Worm (Caenorhabditis elegans) whole organism, L4 larva: ENCODE results near the gene K08D8.4.

Experiments
- F10B5.3 ChIP-seq: sonication (generic microtip); optimal IDR thresholded peaks from 2 replicates; lab custom pipeline; 2016; ENCODE audit warnings: mild to moderate bottlenecking, missing genetic modification characterization, missing compliant biosample characterization
- F26F4.8 ChIP-seq: fragments of 200-800 bp; sonication (Bioruptor generic); conservative IDR thresholded peaks from 2 replicates; pipeline ENCODE4 v1.3.6; 2022; ENCODE audit warnings: missing genetic modification characterization, missing compliant biosample characterization
- R02D3.7 ChIP-seq: fragments of 150-350 bp; sonication (generic microtip); optimal IDR thresholded peaks from 3 replicates; lab custom pipeline; 2014; ENCODE audit warnings: missing biosample characterization, missing genetic modification characterization
- ZK337.2 ChIP-seq: fragments of 200-800 bp; sonication (Bioruptor generic); IDR thresholded peaks from 2 replicates; pipeline ENCODE4 v1.3.6; 2022; ENCODE audit warnings: missing genetic modification reagents, missing genetic modification characterization, missing compliant biosample characterization
- ZK546.5 ChIP-seq, 2 experiments: sonication (generic microtip); optimal IDR thresholded peaks; 2 replicates each; lab custom pipeline; 2017; ENCODE audit warnings: missing biosample characterization in 2 of 2, missing genetic modification characterization in 2 of 2
- aha-1 ChIP-seq: fragments of 150-350 bp; peaks from one replicate; lab custom pipeline; 2014; ENCODE audit warnings: missing biosample characterization, missing genetic modification characterization
- attf-4 ChIP-seq: sonication (generic microtip); optimal IDR thresholded peaks from 3 replicates; lab custom pipeline; 2017; ENCODE audit warnings: missing biosample characterization, missing genetic modification characterization
- ceh-32 ChIP-seq: sonication (generic microtip); optimal IDR thresholded peaks from 2 replicates; lab custom pipeline; 2016; ENCODE audit warnings: mild to moderate bottlenecking, missing genetic modification characterization, missing compliant biosample characterization; ENCODE audit not compliant: poor library complexity
- ceh-82 ChIP-seq: sonication (generic microtip); optimal IDR thresholded peaks from 2 replicates; lab custom pipeline; 2017; ENCODE audit warnings: missing biosample characterization, missing genetic modification characterization
- ces-1 ChIP-seq: fragments of 150-350 bp; sonication (generic microtip); optimal IDR thresholded peaks from 4 replicates; lab custom pipeline; 2014; ENCODE audit warnings: missing biosample characterization, missing genetic modification reagents, missing genetic modification characterization
- daf-16 ChIP-seq, 3 experiments: sonication (generic microtip); optimal IDR thresholded peaks; 2 replicates each; lab custom pipeline; 2016 to 2017; ENCODE audit warnings: missing genetic modification characterization in 3 of 3, missing genetic modification reagents in 3 of 3, mild to moderate bottlenecking in 2 of 3, missing compliant biosample characterization in 2 of 3, missing biosample characterization in 1 of 3, moderate library complexity in 1 of 3
- dmd-6 ChIP-seq: fragments of 200-800 bp; sonication (Bioruptor generic); IDR thresholded peaks from 2 replicates; pipeline ENCODE4 v1.3.6; 2022; ENCODE audit warnings: missing genetic modification reagents, missing genetic modification characterization, missing compliant biosample characterization
- dmd-8 ChIP-seq: fragments of 200-800 bp; sonication (Bioruptor generic); IDR thresholded peaks from 2 replicates; pipeline ENCODE4 v1.3.6; 2022; ENCODE audit warnings: missing genetic modification characterization, missing compliant biosample characterization
- dve-1 ChIP-seq: sonication (generic microtip); optimal IDR thresholded peaks from 2 replicates; lab custom pipeline; 2017; ENCODE audit warnings: antibody characterized with exemption, mild to moderate bottlenecking, missing genetic modification characterization, missing compliant biosample characterization; ENCODE audit not compliant: insufficient read depth
- fos-1 ChIP-seq: fragments of 150-350 bp; optimal IDR thresholded peaks from 2 replicates; lab custom pipeline; 2014; ENCODE audit warnings: missing biosample characterization, missing genetic modification characterization
- gei-8 ChIP-seq: fragments of 200-800 bp; sonication (Bioruptor generic); optimal IDR thresholded peaks from 2 replicates; lab custom pipeline; 2018; ENCODE audit warnings: mild to moderate bottlenecking, missing genetic modification characterization, missing compliant biosample characterization
- hlh-11 ChIP-seq: fragments of 200-800 bp; sonication (Bioruptor generic); optimal IDR thresholded peaks from 2 replicates; lab custom pipeline; 2018; ENCODE audit warnings: mild to moderate bottlenecking, missing genetic modification characterization, missing compliant biosample characterization
- jun-1 ChIP-seq: fragments of 150-350 bp; optimal IDR thresholded peaks from 2 replicates; lab custom pipeline; 2014; ENCODE audit warnings: missing biosample characterization, missing genetic modification reagents, missing genetic modification characterization
- lin-1 ChIP-seq: fragments of 200-800 bp; sonication (Bioruptor generic); IDR thresholded peaks from 2 replicates; pipeline ENCODE4 v1.3.6; 2022; ENCODE audit warnings: missing genetic modification reagents, missing genetic modification characterization, missing compliant biosample characterization
- lin-13 ChIP-seq: fragments of 150-350 bp; optimal IDR thresholded peaks from 2 replicates; lab custom pipeline; 2014; ENCODE audit warnings: missing biosample characterization, missing genetic modification reagents, missing genetic modification characterization
- lin-15B ChIP-seq: fragments of 150-350 bp; sonication (generic microtip); optimal IDR thresholded peaks from 3 replicates; lab custom pipeline; 2014; ENCODE audit warnings: missing biosample characterization, missing genetic modification characterization
- madf-5 ChIP-seq, 2 experiments: fragments of 200-800 bp; sonication (Bioruptor generic); IDR thresholded peaks; 2 replicates each; pipeline ENCODE4 v1.3.6; 2022; ENCODE audit warnings: missing compliant biosample characterization in 2 of 2, missing genetic modification characterization in 2 of 2
- mes-2 ChIP-seq: sonication (generic microtip); optimal IDR thresholded peaks from 2 replicates; lab custom pipeline; 2016; ENCODE audit warnings: missing genotype, mild to moderate bottlenecking, missing genetic modification characterization, missing compliant biosample characterization; ENCODE audit not compliant: poor library complexity, severe bottlenecking
- mxl-2 ChIP-seq: fragments of 200-800 bp; sonication (Bioruptor generic); conservative IDR thresholded peaks from 2 replicates; pipeline ENCODE4 v1.3.6; 2022; ENCODE audit warnings: missing genetic modification reagents, missing genetic modification characterization, missing compliant biosample characterization
- nhr-102 ChIP-seq: sonication (generic microtip); optimal IDR thresholded peaks from 2 replicates; lab custom pipeline; 2016; ENCODE audit warnings: mild to moderate bottlenecking, missing genetic modification characterization, moderate library complexity, missing compliant biosample characterization
- nhr-237 ChIP-seq: sonication (generic microtip); optimal IDR thresholded peaks from 2 replicates; lab custom pipeline; 2017; ENCODE audit warnings: missing biosample characterization, missing genetic modification characterization
- nhr-28 ChIP-seq: fragments of 150-350 bp; optimal IDR thresholded peaks from 2 replicates; lab custom pipeline; 2014; ENCODE audit warnings: missing biosample characterization, missing genetic modification characterization
- nhr-41 ChIP-seq: fragments of 200-800 bp; sonication (Bioruptor generic); IDR thresholded peaks from 2 replicates; pipeline ENCODE4 v1.3.6; 2022; ENCODE audit warnings: missing genetic modification reagents, missing genetic modification characterization, missing compliant biosample characterization
- nhr-48 ChIP-seq: sonication (generic microtip); optimal IDR thresholded peaks from 2 replicates; lab custom pipeline; 2016; ENCODE audit warnings: mild to moderate bottlenecking, missing genetic modification characterization, missing compliant biosample characterization
- nhr-77 ChIP-seq: fragments of 150-350 bp; optimal IDR thresholded peaks from 2 replicates; lab custom pipeline; 2014; ENCODE audit warnings: missing biosample characterization, missing genetic modification characterization
- pha-4 ChIP-seq, 2 experiments: fragments of 150-350 bp in 1 of 2; fragments of 200-800 bp in 1 of 2; sonication (Bioruptor generic) in 1 of 2; IDR thresholded peaks in 1 of 2; optimal IDR thresholded peaks in 1 of 2; 2 replicates each; pipeline versions ENCODE4 v1.3.6 to Lab custom; 2014 to 2022; ENCODE audit warnings: missing genetic modification characterization in 2 of 2, missing genetic modification reagents in 2 of 2, missing biosample characterization in 1 of 2, missing compliant biosample characterization in 1 of 2
- pqm-1 ChIP-seq: sonication (generic microtip); optimal IDR thresholded peaks from 2 replicates; lab custom pipeline; 2017; ENCODE audit warnings: missing biosample characterization, missing genetic modification characterization
- rbr-2 ChIP-seq: sonication (generic microtip); optimal IDR thresholded peaks from 2 replicates; lab custom pipeline; 2016; ENCODE audit warnings: missing genotype, missing genetic modification characterization, missing compliant biosample characterization
- set-16 ChIP-seq: fragments of 200-800 bp; sonication (Bioruptor generic); IDR thresholded peaks from 2 replicates; pipeline ENCODE4 v1.3.6; 2022; ENCODE audit warnings: missing genetic modification reagents, missing genetic modification characterization, missing compliant biosample characterization
- tag-97 ChIP-seq: fragments of 200-800 bp; sonication (Bioruptor generic); IDR thresholded peaks from 2 replicates; pipeline ENCODE4 v1.3.6; 2022; ENCODE audit warnings: missing genetic modification characterization, missing compliant biosample characterization
- unc-62 ChIP-seq, 3 experiments: fragments of 150-350 bp in 1 of 3; sonication (generic microtip); optimal IDR thresholded peaks in 2 of 3; peaks in 1 of 3; 1 replicate in 1 of 3; 2 replicates in 2 of 3; lab custom pipeline; 2014 to 2017; ENCODE audit warnings: missing biosample characterization in 3 of 3, missing genetic modification characterization in 3 of 3, missing genetic modification reagents in 3 of 3, missing genotype in 1 of 3
- vab-7 ChIP-seq: fragments of 200-800 bp; sonication (Bioruptor generic); IDR thresholded peaks from 2 replicates; pipeline ENCODE4 v1.3.6; 2022; ENCODE audit warnings: missing genetic modification reagents, missing genetic modification characterization, missing compliant biosample characterization
- zfp-2 ChIP-seq: sonication (generic microtip); optimal IDR thresholded peaks from 2 replicates; lab custom pipeline; 2016; ENCODE audit warnings: mild to moderate bottlenecking, missing genetic modification characterization, missing compliant biosample characterization

The K08D8.4 gene

ce11 chrIV:12890445-12890844 lies 19.4 kb downstream of the K08D8.4 start, which contains the start of gene K08D8.6 (continued):
- peak; percentile 14 for TF ChIP-seq nhr-102 (tag; lab: Kevin White, UChicago)
- TF ChIP-seq jun-1 (tag; lab: Kevin White, UChicago) = no peak
- peak; percentile 5 for TF ChIP-seq mes-2
- peak; percentile 70 for TF ChIP-seq lin-1 (GFP tag; lab: Robert Waterston, UW)
- no peak for TF ChIP-seq madf-5 (GFP tag; IDR thresholded peaks at IDR 0.05; lab: Robert Waterston, UW)
- TF ChIP-seq vab-7 (GFP tag; lab: Robert Waterston, UW) = no peak
- TF ChIP-seq nhr-41 (GFP tag; lab: Robert Waterston, UW) = no peak
- TF ChIP-seq set-16 (GFP tag; lab: Robert Waterston, UW) = no peak
- TF ChIP-seq R02D3.7 (tag; lab: Kevin White, UChicago) = no peak
- no peak for TF ChIP-seq nhr-237 (tag; lab: Kevin White, UChicago)
- no peak for TF ChIP-seq gei-8
- TF ChIP-seq ceh-32 (tag; lab: Kevin White, UChicago) = no peak
- no peak for TF ChIP-seq attf-4 (tag; lab: Kevin White, UChicago)
- no peak for TF ChIP-seq ZK337.2 (GFP tag; lab: Robert Waterston, UW)
- TF ChIP-seq nhr-77 (tag; lab: Kevin White, UChicago) = peak; percentile 52
- no peak for TF ChIP-seq zfp-2 (tag; lab: Kevin White, UChicago)
- TF ChIP-seq, all 104 proteins: peak for 12

ce11 chrIV:12886012-12886411 lies 23.8 kb downstream of the K08D8.4 start:
- peak; percentile 13 for TF ChIP-seq pqm-1 (tag; lab: Kevin White, UChicago)
- TF ChIP-seq daf-16 (GFP tag; optimal IDR thresholded peaks at IDR 0.05; lab: Kevin White, UChicago) = no peak
- TF ChIP-seq daf-16 (tag; optimal IDR thresholded peaks at IDR 0.05; lab: Kevin White, UChicago) = peak; percentile 28
- TF ChIP-seq lin-15B (tag; lab: Kevin White, UChicago) = no peak
- TF ChIP-seq F10B5.3 (tag; lab: Kevin White, UChicago) = no peak
- peak in 1 of 2 experiments; percentile 2 for TF ChIP-seq unc-62 (GFP tag; optimal IDR thresholded peaks at IDR 0.05 in 1 of 2; lab: Kevin White, UChicago)
- TF ChIP-seq unc-62 (tag; optimal IDR thresholded peaks at IDR 0.05; lab: Kevin White, UChicago) = no peak
- no peak for TF ChIP-seq rbr-2
- TF ChIP-seq tag-97 (GFP tag; lab: Robert Waterston, UW) = no peak
- TF ChIP-seq nhr-28 = peak; percentile 3
- no peak for TF ChIP-seq zfp-2 (tag; lab: Kevin White, UChicago)
- TF ChIP-seq jun-1 (tag; lab: Kevin White, UChicago) = no peak
- no peak for TF ChIP-seq fos-1 (tag; lab: Kevin White, UChicago)
- TF ChIP-seq F26F4.8 = no peak
- TF ChIP-seq aha-1 (tag; lab: Kevin White, UChicago) = peak; percentile 83
- no peak for TF ChIP-seq lin-1 (GFP tag; lab: Robert Waterston, UW)
- no peak for TF ChIP-seq mxl-2

ce11 chrIV:12883190-12883589 lies 26.6 kb downstream of the K08D8.4 start, which contains the start of gene ZK896.4:
TSS of gene ZK896.4 (minus strand) at chrIV:12883290.
- TF ChIP-seq pqm-1 (tag; lab: Kevin White, UChicago) = peak; percentile 39
- TF ChIP-seq tag-97 (GFP tag; lab: Robert Waterston, UW) = no peak

- TF ChIP-seq dve-1 (peak; percentile 53), lin-13 (GFP tag; lab: Kevin White, UChicago) (no peak), hlh-11 (peak; percentile 23), pha-4 (GFP tag; IDR thresholded peaks at IDR 0.05; lab: Robert Waterston, UW) (no peak), pha-4 (tag; optimal IDR thresholded peaks at IDR 0.05; lab: Kevin White, UChicago) (peak; percentile 6), unc-62 (GFP tag; optimal IDR thresholded peaks at IDR 0.05 in 1 of 2; lab: Kevin White, UChicago) (peak in 1 of 2 experiments; percentile 9), unc-62 (tag; optimal IDR thresholded peaks at IDR 0.05; lab: Kevin White, UChicago) (no peak), ces-1 (GFP tag; lab: Kevin White, UChicago) (no peak), pqm-1 (tag; lab: Kevin White, UChicago) (peak; percentile 45), daf-16 (GFP tag; optimal IDR thresholded peaks at IDR 0.05; lab: Kevin White, UChicago) (no peak), daf-16 (tag; optimal IDR thresholded peaks at IDR 0.05; lab: Kevin White, UChicago) (peak; percentile 65), ZK546.5 (tag; optimal IDR thresholded peaks at IDR 0.05; lab: Kevin White, UChicago) (no peak), ZK337.2 (GFP tag; lab: Robert Waterston, UW) (no peak), nhr-48 (tag; lab: Kevin White, UChicago) (peak; percentile 74), dmd-6 (GFP tag; lab: Robert Waterston, UW) (peak; percentile 90), ceh-82 (tag; lab: Kevin White, UChicago) (no peak), nhr-28 (peak; percentile 13), dmd-8 (GFP tag; lab: Robert Waterston, UW) (no peak), aha-1 (tag; lab: Kevin White, UChicago) (peak; percentile 44)
Observed at ce11 chrIV:12879557-12879956, 30.2 kb downstream of the K08D8.4 start, which contains the start of gene ZK896.5. TSS of gene ZK896.5 (minus strand) at chrIV:12879645.
